Worm (Caenorhabditis elegans) whole organism, midembryonic: ENCODE measurements around the gene pgph-1.

Experiments used
- T22C8.4 ChIP-seq: fragments of 200-800 bp; sonication (Bioruptor generic); IDR thresholded peaks from 2 replicates; pipeline ENCODE4 v1.3.6; 2022; ENCODE audit warnings: missing genetic modification characterization, missing compliant biosample characterization
- cog-1 ChIP-seq: sonication (generic microtip); optimal IDR thresholded peaks from 2 replicates; lab custom pipeline; 2016; ENCODE audit warnings: missing genetic modification characterization, missing compliant biosample characterization
- flt-1 ChIP-seq: fragments of 200-800 bp; sonication (Bioruptor generic); IDR thresholded peaks from 2 replicates; pipeline ENCODE4 v1.3.6; 2022; ENCODE audit warnings: missing genetic modification characterization, missing compliant biosample characterization
- klf-2 ChIP-seq: fragments of 200-800 bp; sonication (Bioruptor generic); conservative IDR thresholded peaks from 2 replicates; pipeline ENCODE4 v1.3.6; 2022; ENCODE audit warnings: missing genetic modification reagents, missing genetic modification characterization, missing compliant biosample characterization
- med-1 ChIP-seq: sonication (generic microtip); optimal IDR thresholded peaks from 2 replicates; lab custom pipeline; 2017; ENCODE audit warnings: missing genetic modification characterization, mild to moderate bottlenecking, missing compliant biosample characterization, antibody characterized with exemption, missing genetic modification reagents; ENCODE audit not compliant: insufficient read depth
- ref-1 ChIP-seq: fragments of 200-800 bp; sonication (Bioruptor generic); conservative IDR thresholded peaks from 2 replicates; pipeline ENCODE4 v1.3.6; 2022; ENCODE audit warnings: missing genetic modification reagents, missing genetic modification characterization, missing compliant biosample characterization
- tab-1 ChIP-seq: fragments of 200-800 bp; sonication (Bioruptor generic); IDR thresholded peaks from 2 replicates; pipeline ENCODE4 v1.3.6; 2022; ENCODE audit warnings: missing genetic modification characterization, missing compliant biosample characterization
- ztf-23 ChIP-seq: fragments of 200-800 bp; sonication (Bioruptor generic); IDR thresholded peaks from 2 replicates; pipeline ENCODE4 v1.3.6; 2022; ENCODE audit warnings: missing genetic modification reagents, missing genetic modification characterization, missing compliant biosample characterization
- ztf-29 ChIP-seq: fragments of 200-800 bp; sonication (Bioruptor generic); IDR thresholded peaks from 2 replicates; pipeline ENCODE4 v1.3.6; 2022; ENCODE audit warnings: missing genetic modification reagents, missing genetic modification characterization, missing compliant biosample characterization

The pgph-1 gene

DNA sequence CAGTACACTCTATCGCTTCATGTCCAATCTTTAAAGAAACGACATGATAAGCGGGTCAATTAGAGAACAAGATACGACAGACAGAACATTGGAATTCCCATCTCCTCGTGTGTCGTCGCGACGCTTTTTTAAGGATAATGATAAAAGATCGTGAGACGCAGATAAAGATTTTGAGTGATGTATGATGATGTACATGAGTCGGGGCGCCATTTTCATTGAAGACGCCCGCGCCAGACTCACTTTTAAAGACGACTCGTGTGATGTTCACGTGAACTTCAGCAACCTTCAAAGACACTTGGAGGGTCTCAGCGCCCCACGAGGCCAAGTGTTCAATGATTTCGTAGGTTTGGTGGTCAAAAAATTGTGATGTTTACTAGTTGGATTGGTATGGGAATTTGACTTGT lies 15.0 kb upstream of the pgph-1 start:
- TF ChIP-seq tab-1 (GFP tag; lab: Robert Waterston, UW): no peak
- no peak for TF ChIP-seq med-1 (GFP tag; lab: Kevin White, UChicago)
- no peak for TF ChIP-seq ztf-23 (GFP tag; lab: Robert Waterston, UW)

DNA sequence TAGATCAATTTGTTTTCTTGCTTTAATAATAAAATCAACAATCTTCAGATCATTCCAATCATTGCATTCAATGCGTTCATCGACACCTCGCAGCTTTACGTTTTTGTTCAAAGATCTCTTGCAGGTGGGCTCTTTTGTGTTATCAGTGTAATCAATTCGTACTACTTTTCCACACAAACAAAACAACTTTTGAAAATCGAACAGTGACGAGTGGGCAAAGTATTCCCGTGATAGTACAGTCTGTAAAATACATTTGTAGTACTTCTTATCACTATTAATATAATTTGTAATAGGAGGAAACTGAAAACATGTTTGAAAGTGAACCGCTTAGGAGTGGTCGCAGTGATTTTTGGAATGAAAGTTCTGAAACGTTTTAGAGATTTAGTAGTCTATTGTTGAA lies 11.7 kb upstream of the pgph-1 start, which contains the start of gene pgph-2:
pgph-2 (plus strand) TSS at position 47 of the 400 bp plus-strand sequence.
- TF ChIP-seq med-1 (GFP tag; lab: Kevin White, UChicago): no peak
- TF ChIP-seq T22C8.4: no peak
- no peak for TF ChIP-seq ztf-29
- no peak for TF ChIP-seq ztf-23 (GFP tag; lab: Robert Waterston, UW)
- TF ChIP-seq flt-1 (GFP tag; lab: Robert Waterston, UW): no peak
- no peak for TF ChIP-seq cog-1 (tag; lab: Kevin White, UChicago)
- TF ChIP-seq tab-1 (GFP tag; lab: Robert Waterston, UW): no peak

DNA sequence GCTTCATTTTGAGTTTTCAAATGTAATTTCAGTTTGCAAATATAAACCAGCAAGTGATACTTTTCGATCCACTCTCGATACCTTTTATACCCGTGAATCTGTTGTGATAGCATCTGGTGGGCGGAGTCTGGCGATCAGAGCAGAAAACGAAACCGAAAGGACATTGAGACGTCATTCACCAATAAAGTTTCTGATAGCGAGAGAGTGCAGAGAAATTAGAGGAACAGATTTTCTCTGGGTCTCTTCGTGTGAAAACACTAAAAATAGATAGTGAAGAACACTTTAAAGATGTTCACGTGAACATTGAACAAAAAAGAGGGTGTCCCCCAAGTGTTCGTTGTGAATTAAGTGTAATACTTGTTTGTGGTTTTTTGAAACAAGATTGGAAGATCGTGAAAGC lies 10.5 kb upstream of the pgph-1 start, which contains the start of gene pgph-3:
pgph-3 (minus strand) TSS at position 60 of the 400 bp plus-strand sequence.
- TF ChIP-seq ref-1 (GFP tag; lab: Robert Waterston, UW) (no peak), cog-1 (tag; lab: Kevin White, UChicago) (no peak), med-1 (GFP tag; lab: Kevin White, UChicago) (no peak), tab-1 (GFP tag; lab: Robert Waterston, UW) (no peak), flt-1 (GFP tag; lab: Robert Waterston, UW) (no peak), ztf-29 (no peak), ztf-23 (GFP tag; lab: Robert Waterston, UW) (no peak)

DNA sequence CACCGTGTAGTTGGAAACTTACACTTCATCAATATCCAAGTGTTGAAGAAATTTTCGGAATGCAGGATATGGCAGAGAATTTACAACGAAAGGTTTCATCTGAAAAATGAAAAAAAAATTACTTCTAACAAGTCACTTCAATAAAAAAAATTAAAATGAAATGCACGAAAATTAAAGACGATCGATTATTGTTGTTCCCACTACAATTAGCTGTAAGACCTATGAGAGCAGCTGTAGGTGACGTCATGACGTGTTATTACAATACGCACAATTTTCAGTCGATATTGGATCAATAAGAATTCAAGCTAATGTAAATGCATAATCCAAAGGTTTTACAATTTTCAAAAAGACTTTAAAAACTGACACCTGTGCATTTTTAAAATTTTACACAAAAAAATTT lies 6.8 kb upstream of the pgph-1 start, which contains the start of gene C53A3.1:
C53A3.1 (minus strand) TSS at position 101 of the 400 bp plus-strand sequence.
- TF ChIP-seq tab-1 (GFP tag; lab: Robert Waterston, UW) (no peak), ref-1 (GFP tag; lab: Robert Waterston, UW) (no peak), T22C8.4 (no peak), cog-1 (tag; lab: Kevin White, UChicago) (no peak), klf-2 (no peak), ztf-23 (GFP tag; lab: Robert Waterston, UW) (no peak)

DNA sequence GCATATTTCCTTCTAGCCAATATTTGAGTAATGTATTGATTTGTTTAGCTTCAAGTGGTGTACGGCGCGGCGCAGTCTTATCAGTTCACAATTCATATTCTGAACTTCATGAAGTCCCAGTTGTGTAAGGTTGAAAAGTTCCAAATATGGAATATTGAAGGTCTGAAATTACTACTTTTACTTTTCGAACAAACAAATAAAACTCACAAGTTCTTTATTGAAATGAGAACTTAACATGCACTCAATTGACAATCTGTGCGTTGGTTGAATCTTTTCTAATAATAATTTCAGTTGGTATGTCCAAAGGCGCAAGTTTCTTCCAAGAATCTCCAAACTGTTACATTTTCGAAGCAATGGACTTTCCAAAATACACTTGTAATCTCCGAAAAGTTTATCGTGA lies 5.4 kb upstream of the pgph-1 start, which contains the start of gene C53A3.4:
C53A3.4 (minus strand) TSS at position 101 of the 400 bp plus-strand sequence.
- no peak for TF ChIP-seq T22C8.4
- TF ChIP-seq klf-2: no peak
- TF ChIP-seq cog-1 (tag; lab: Kevin White, UChicago): no peak
- TF ChIP-seq ref-1 (GFP tag; lab: Robert Waterston, UW): no peak
- no peak for TF ChIP-seq ztf-29
- no peak for TF ChIP-seq flt-1 (GFP tag; lab: Robert Waterston, UW)
- TF ChIP-seq tab-1 (GFP tag; lab: Robert Waterston, UW): no peak
- no peak for TF ChIP-seq ztf-23 (GFP tag; lab: Robert Waterston, UW)
- no peak for TF ChIP-seq med-1 (GFP tag; lab: Kevin White, UChicago)

DNA sequence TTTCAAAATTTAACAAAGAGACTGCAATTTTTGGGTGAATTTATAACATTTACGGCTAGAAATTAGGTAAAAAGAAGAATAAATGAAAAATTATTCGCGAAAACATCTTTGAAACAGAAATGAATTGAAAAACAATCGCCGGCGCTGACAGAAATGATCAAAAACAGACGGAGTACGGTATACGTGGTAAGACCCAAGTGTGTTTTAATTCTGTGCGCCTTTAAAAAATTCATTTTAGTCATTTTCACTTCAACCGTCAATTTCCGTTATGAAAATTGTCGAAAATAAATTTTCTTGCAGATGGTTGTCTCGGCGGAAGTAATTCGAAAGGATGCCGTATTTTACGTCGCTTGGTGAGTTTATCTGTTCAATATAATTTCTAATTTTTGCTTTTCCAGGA lies 2.9 kb upstream of the pgph-1 start, which contains the start of gene C53A3.3:
C53A3.3 (plus strand) TSS at position 301 of the 400 bp plus-strand sequence.
- TF ChIP-seq med-1 (GFP tag; lab: Kevin White, UChicago) (no peak), tab-1 (GFP tag; lab: Robert Waterston, UW) (no peak), klf-2 (no peak), ref-1 (GFP tag; lab: Robert Waterston, UW) (no peak), cog-1 (tag; lab: Kevin White, UChicago) (no peak), flt-1 (GFP tag; lab: Robert Waterston, UW) (no peak)

DNA sequence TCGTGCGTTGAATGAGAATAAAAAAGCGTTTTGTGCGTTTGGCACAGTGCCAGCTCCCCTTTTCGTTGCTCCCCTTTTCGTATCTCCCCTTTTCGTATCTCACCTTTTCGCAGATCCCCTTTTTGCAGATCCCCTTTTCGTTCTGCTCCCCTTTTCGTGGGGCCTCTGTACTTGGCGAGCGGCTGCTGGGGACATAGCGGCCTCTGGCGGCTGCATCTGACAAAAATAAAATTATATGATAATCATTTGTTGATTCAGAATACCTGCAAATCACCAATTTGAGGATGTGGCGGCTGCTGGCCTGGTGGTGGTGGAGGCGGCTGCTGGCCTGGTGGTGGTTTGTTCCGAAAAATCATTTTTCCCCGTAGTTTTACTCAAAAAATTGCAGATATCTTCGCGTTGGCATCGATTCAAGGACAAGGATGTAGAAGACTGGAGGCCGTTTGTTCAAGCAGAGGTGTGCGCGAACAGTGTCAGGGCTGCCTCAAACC lies 1.9 kb upstream of the pgph-1 start, which contains the start of gene K09H11.11:
K09H11.11 (minus strand) TSS at position 51 of the 491 bp plus-strand sequence.
- peak; percentile 42; the same call in 1 of the 2 replicates for TF ChIP-seq ref-1 (GFP tag; lab: Robert Waterston, UW)

DNA sequence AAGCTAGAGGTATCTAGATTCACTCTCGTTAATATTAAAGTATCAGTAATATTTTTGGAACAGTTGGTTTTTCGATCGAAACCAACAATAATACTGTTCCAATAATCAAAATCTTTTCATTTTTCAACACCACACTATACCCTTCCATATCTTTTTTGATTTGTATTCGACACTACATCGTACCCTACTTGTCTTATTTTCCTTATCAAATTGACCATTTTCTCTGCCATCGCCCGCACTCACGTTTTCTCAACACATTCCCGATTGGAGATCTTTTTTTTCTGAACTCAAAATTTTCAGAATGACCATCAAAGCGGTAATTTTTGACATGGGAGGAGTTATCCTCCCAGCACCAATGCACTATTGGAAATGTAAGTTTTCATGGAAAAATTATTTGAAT lies 5.8 kb downstream of the pgph-1 start, which contains the start of gene acds-10:
acds-10 (plus strand) TSS at position 301 of the 400 bp plus-strand sequence.
- TF ChIP-seq ztf-23 (GFP tag; lab: Robert Waterston, UW) (no peak), tab-1 (GFP tag; lab: Robert Waterston, UW) (no peak), T22C8.4 (no peak), flt-1 (GFP tag; lab: Robert Waterston, UW) (no peak), ref-1 (GFP tag; lab: Robert Waterston, UW) (no peak), ztf-29 (no peak), cog-1 (tag; lab: Kevin White, UChicago) (no peak)

DNA sequence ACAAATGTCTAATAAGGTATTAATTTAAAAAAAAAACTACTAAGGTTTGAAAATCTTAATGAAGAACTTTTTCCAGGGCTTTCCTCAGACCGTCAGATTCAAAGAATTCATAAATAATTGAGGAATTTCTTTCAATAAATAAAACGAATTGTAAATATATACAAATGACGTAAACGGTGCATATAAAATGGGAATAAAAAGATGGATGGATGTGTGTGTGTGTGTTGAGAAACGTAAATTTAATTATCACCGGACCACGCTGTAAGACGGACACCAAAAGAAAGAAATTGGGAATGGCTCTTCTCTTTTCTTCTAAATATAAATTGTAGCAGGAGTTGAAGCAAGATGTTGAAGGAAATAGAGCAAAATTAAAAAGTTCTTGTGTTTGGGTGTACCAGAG lies 7.1 kb downstream of the pgph-1 start:
- no peak for TF ChIP-seq ref-1 (GFP tag; lab: Robert Waterston, UW)
- no peak for TF ChIP-seq T22C8.4
- TF ChIP-seq tab-1 (GFP tag; lab: Robert Waterston, UW): no peak
- TF ChIP-seq cog-1 (tag; lab: Kevin White, UChicago): no peak
- TF ChIP-seq ztf-29: no peak
- no peak for TF ChIP-seq ztf-23 (GFP tag; lab: Robert Waterston, UW)
- TF ChIP-seq flt-1 (GFP tag; lab: Robert Waterston, UW): no peak
- no peak for TF ChIP-seq med-1 (GFP tag; lab: Kevin White, UChicago)
- no peak for TF ChIP-seq klf-2

DNA sequence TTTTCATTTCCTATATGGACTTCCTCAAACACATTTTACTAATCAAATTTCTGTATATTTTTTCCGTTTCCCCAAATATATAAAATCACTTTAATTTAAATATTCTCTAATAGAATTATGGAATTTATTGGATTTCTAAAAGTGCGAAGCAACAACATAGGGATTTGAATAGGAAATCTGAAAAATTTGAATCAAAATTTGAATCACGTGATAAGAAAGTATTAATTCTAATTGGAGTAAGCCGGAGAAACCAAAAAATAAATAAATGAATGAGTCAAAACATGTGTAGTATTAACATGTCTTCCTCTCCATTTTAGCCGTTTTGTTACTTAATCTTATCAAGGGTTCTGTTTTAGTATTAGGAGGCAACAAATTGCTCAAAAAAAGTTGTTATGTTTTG lies 12.1 kb downstream of the pgph-1 start:
- TF ChIP-seq ztf-23 (GFP tag; lab: Robert Waterston, UW): no peak
- TF ChIP-seq T22C8.4: no peak
- no peak for TF ChIP-seq ztf-29
- TF ChIP-seq ref-1 (GFP tag; lab: Robert Waterston, UW): no peak
- no peak for TF ChIP-seq med-1 (GFP tag; lab: Kevin White, UChicago)
- no peak for TF ChIP-seq flt-1 (GFP tag; lab: Robert Waterston, UW)
- no peak for TF ChIP-seq tab-1 (GFP tag; lab: Robert Waterston, UW)
- TF ChIP-seq cog-1 (tag; lab: Kevin White, UChicago): no peak
- no peak for TF ChIP-seq klf-2
